Fruit fly (Drosophila melanogaster) whole organism, wandering third instar larva: Measurements from ENCODE around the gene CG33217.

Source experiments
- Hr78 ChIP-seq: fragments of >200 bp; optimal IDR thresholded peaks from 2 replicates; lab custom pipeline; 2017; ENCODE audit warnings: missing biosample characterization, missing genetic modification characterization
- N ChIP-seq: fragments of >200 bp; optimal IDR thresholded peaks from 2 replicates; lab custom pipeline; 2018; ENCODE audit warnings: missing biosample characterization, missing external identifiers, missing genetic modification characterization
- OdsH ChIP-seq: fragments of 200-800 bp; sonication (Bioruptor generic); optimal IDR thresholded peaks from 2 replicates; lab custom pipeline; 2016; ENCODE audit warnings: missing biosample characterization, mild to moderate bottlenecking, missing genetic modification characterization
- Sp1 ChIP-seq: fragments of 200-800 bp; sonication (Bioruptor generic); optimal IDR thresholded peaks from 3 replicates; lab custom pipeline; 2019; ENCODE audit warnings: missing biosample characterization, mild to moderate bottlenecking, missing genetic modification characterization, moderate library complexity
- br ChIP-seq: fragments of 200-800 bp; sonication (Bioruptor generic); optimal IDR thresholded peaks from 2 replicates; lab custom pipeline; 2016; ENCODE audit warnings: missing biosample characterization, missing genetic modification characterization
- pan ChIP-seq: fragments of >200 bp; optimal IDR thresholded peaks from 2 replicates; lab custom pipeline; 2017
- psq ChIP-seq: fragments of 200-800 bp; sonication (Bioruptor generic); optimal IDR thresholded peaks from 3 replicates; lab custom pipeline; 2017; ENCODE audit warnings: missing biosample characterization, mild to moderate bottlenecking, missing genetic modification characterization, moderate library complexity
- sv ChIP-seq: fragments of 200-800 bp; sonication (Bioruptor generic); optimal IDR thresholded peaks from 3 replicates; lab custom pipeline; 2016; ENCODE audit warnings: missing biosample characterization, missing genetic modification characterization
- tai ChIP-seq: sonication (Bioruptor generic); optimal IDR thresholded peaks from 2 replicates; lab custom pipeline; 2016; ENCODE audit warnings: missing biosample characterization, missing genetic modification characterization

dm6 chr3L:23150297-23150919, 24.6 kb downstream of the CG33217 start, which contains the start of gene Vps11:
- TF ChIP-seq tai (GFP tag; lab: Kevin White, UChicago) (no peak), N (GFP tag; lab: Kevin White, UChicago) (peak; percentile 5), Sp1 (GFP tag; lab: Kevin White, UChicago) (no peak), sv (GFP tag; lab: Kevin White, UChicago) (no peak), OdsH (GFP tag; lab: Kevin White, UChicago) (no peak), pan (no peak), br (no peak), Hr78 (no peak), psq (GFP tag; lab: Kevin White, UChicago) (no peak)
